Worm (Caenorhabditis elegans) whole organism, L4 larva: Measurements from ENCODE around the gene Y51H4A.936.
"Not testable (repeated sequence)": the region's sequence is repeated elsewhere in the genome, so short reads cannot be mapped to it uniquely, and the experiment has no call there.

Experiments used
- arid-1 ChIP-seq: fragments of 200-800 bp; sonication (Bioruptor generic); conservative IDR thresholded peaks from 2 replicates; pipeline ENCODE4 v1.3.6; 2022; ENCODE audit warnings: missing genetic modification reagents, missing genetic modification characterization, missing compliant biosample characterization
- ceh-82 ChIP-seq: sonication (generic microtip); optimal IDR thresholded peaks from 2 replicates; lab custom pipeline; 2017; ENCODE audit warnings: missing biosample characterization, missing genetic modification characterization
- nhr-28 ChIP-seq: fragments of 150-350 bp; optimal IDR thresholded peaks from 2 replicates; lab custom pipeline; 2014; ENCODE audit warnings: missing biosample characterization, missing genetic modification characterization
- unc-62 ChIP-seq, 3 experiments: fragments of 150-350 bp in 1 of 3; sonication (generic microtip); optimal IDR thresholded peaks in 2 of 3; peaks in 1 of 3; 1 replicate in 1 of 3; 2 replicates in 2 of 3; lab custom pipeline; 2014 to 2017; ENCODE audit warnings: missing biosample characterization in 3 of 3, missing genetic modification characterization in 3 of 3, missing genetic modification reagents in 3 of 3, missing genotype in 1 of 3
- zip-11 ChIP-seq: fragments of 200-800 bp; sonication (Bioruptor generic); IDR thresholded peaks from 2 replicates; pipeline ENCODE4 v1.3.6; 2022; ENCODE audit warnings: missing genetic modification characterization, missing compliant biosample characterization
- ztf-11 ChIP-seq: fragments of 150-350 bp; optimal IDR thresholded peaks from 2 replicates; lab custom pipeline; 2014; ENCODE audit warnings: missing biosample characterization, missing genetic modification characterization

DNA sequence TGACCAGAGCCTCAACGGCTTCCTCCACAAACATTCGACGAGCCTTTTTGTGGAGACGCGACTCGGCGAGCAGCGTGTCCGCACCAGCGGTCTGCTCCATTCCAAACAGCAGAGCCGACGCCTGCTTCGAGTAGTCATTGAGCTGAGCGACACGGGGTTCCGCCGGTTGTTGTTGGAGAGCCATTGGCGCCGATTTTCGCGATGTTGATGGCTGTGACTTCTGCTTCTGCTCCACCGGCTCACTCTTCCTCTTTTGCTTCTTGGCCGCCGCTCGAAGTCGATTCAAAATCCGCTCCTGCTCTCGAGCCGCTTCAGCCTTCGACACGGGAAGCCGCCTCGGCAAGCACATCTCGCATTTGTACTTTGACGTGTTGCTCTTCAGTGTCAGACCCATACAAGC is 21.8 kb downstream of the Y51H4A.936 start:
- not testable (repeated sequence) for TF ChIP-seq ztf-11 (tag; lab: Kevin White, UChicago); unc-62 (GFP tag; optimal IDR thresholded peaks at IDR 0.05 in 1 of 2; lab: Kevin White, UChicago); unc-62 (tag; optimal IDR thresholded peaks at IDR 0.05; lab: Kevin White, UChicago); ceh-82 (tag; lab: Kevin White, UChicago); zip-11 (GFP tag; lab: Robert Waterston, UW); nhr-28 (tag; lab: Kevin White, UChicago); arid-1 (GFP tag; lab: Robert Waterston, UW)
